Worm (Caenorhabditis elegans): Measurements from ENCODE around the gene srh-48.

The srh-48 gene

ce11 chrII:9352669-9353068, 27.2 kb upstream of the srh-48 start, which contains the start of the genes sdhb-1 and cup-15:
Gene sdhb-1 (minus strand): TSS chrII:9352731.
Gene cup-15 (plus strand): TSS chrII:9353000.
- TF ChIP-seq flt-1 (GFP tag; IDR thresholded peaks at IDR 0.05) (no peak), klf-2 (GFP tag; conservative IDR thresholded peaks at IDR 0.05) (no peak), T22C8.4 (GFP tag; IDR thresholded peaks at IDR 0.05) (no peak), tab-1 (GFP tag; IDR thresholded peaks at IDR 0.05) (no peak), med-1 (GFP tag; optimal IDR thresholded peaks at IDR 0.05; ENCODE audit: insufficient read depth) (no peak), ref-1 (GFP tag; conservative IDR thresholded peaks at IDR 0.05) (no peak), ztf-29 (GFP tag; IDR thresholded peaks at IDR 0.05) (no peak), cog-1 (tag; optimal IDR thresholded peaks at IDR 0.05) (no peak), ztf-23 (GFP tag; IDR thresholded peaks at IDR 0.05) (no peak)

- TF ChIP-seq med-1 (GFP tag; optimal IDR thresholded peaks at IDR 0.05; ENCODE audit: insufficient read depth) (no peak), cog-1 (tag; optimal IDR thresholded peaks at IDR 0.05) (peak; percentile 27)
These were observed 23.2 kb upstream of the srh-48 start for ce11 chrII:9356723-9357122.

- TF ChIP-seq med-1 (GFP tag; optimal IDR thresholded peaks at IDR 0.05; ENCODE audit: insufficient read depth) (no peak), ztf-29 (GFP tag; IDR thresholded peaks at IDR 0.05) (no peak), klf-2 (GFP tag; conservative IDR thresholded peaks at IDR 0.05) (no peak), T22C8.4 (GFP tag; IDR thresholded peaks at IDR 0.05) (no peak), tab-1 (GFP tag; IDR thresholded peaks at IDR 0.05) (no peak), ref-1 (GFP tag; conservative IDR thresholded peaks at IDR 0.05) (no peak), flt-1 (GFP tag; IDR thresholded peaks at IDR 0.05) (no peak), ztf-23 (GFP tag; IDR thresholded peaks at IDR 0.05) (no peak), cog-1 (tag; optimal IDR thresholded peaks at IDR 0.05) (no peak)
These were observed 21.7 kb upstream of the srh-48 start, which contains the start of gene mel-11 for ce11 chrII:9358230-9358629. Gene mel-11 (plus strand): TSS chrII:9358530.

- TF ChIP-seq tab-1 (GFP tag; IDR thresholded peaks at IDR 0.05) (no peak), flt-1 (GFP tag; IDR thresholded peaks at IDR 0.05) (no peak), ztf-23 (GFP tag; IDR thresholded peaks at IDR 0.05) (no peak), ref-1 (GFP tag; conservative IDR thresholded peaks at IDR 0.05) (no peak), klf-2 (GFP tag; conservative IDR thresholded peaks at IDR 0.05) (no peak), ztf-29 (GFP tag; IDR thresholded peaks at IDR 0.05) (no peak), med-1 (GFP tag; optimal IDR thresholded peaks at IDR 0.05; ENCODE audit: insufficient read depth) (no peak), cog-1 (tag; optimal IDR thresholded peaks at IDR 0.05) (no peak), T22C8.4 (GFP tag; IDR thresholded peaks at IDR 0.05) (no peak)
These were observed 17.6 kb upstream of the srh-48 start for ce11 chrII:9362249-9362648.

ce11 chrII:9369394-9369793, 10.5 kb upstream of the srh-48 start:
- TF ChIP-seq T22C8.4 (GFP tag; IDR thresholded peaks at IDR 0.05), result 0 out of 2 replicates have a peak, but pooled peaks have one; percentile 6
- no peak for TF ChIP-seq ref-1 (GFP tag; conservative IDR thresholded peaks at IDR 0.05)

ce11 chrII:9372393-9372792, 7.5 kb upstream of the srh-48 start, which contains the start of gene C06C3.3:
Gene C06C3.3 (minus strand): TSS chrII:9372493.
- TF ChIP-seq ztf-23 (GFP tag; IDR thresholded peaks at IDR 0.05) (no peak), ztf-29 (GFP tag; IDR thresholded peaks at IDR 0.05) (no peak), tab-1 (GFP tag; IDR thresholded peaks at IDR 0.05) (no peak), T22C8.4 (GFP tag; IDR thresholded peaks at IDR 0.05) (no peak), klf-2 (GFP tag; conservative IDR thresholded peaks at IDR 0.05) (no peak), cog-1 (tag; optimal IDR thresholded peaks at IDR 0.05) (no peak), med-1 (GFP tag; optimal IDR thresholded peaks at IDR 0.05; ENCODE audit: insufficient read depth) (no peak)

ce11 chrII:9372991-9373390, 6.9 kb upstream of the srh-48 start, which contains the start of gene C06C3.4:
Gene C06C3.4 (plus strand): TSS chrII:9373291.
- TF ChIP-seq ref-1 (GFP tag; conservative IDR thresholded peaks at IDR 0.05) (no peak), cog-1 (tag; optimal IDR thresholded peaks at IDR 0.05) (no peak), flt-1 (GFP tag; IDR thresholded peaks at IDR 0.05) (no peak), T22C8.4 (GFP tag; IDR thresholded peaks at IDR 0.05) (no peak), ztf-29 (GFP tag; IDR thresholded peaks at IDR 0.05) (no peak), ztf-23 (GFP tag; IDR thresholded peaks at IDR 0.05) (no peak), med-1 (GFP tag; optimal IDR thresholded peaks at IDR 0.05; ENCODE audit: insufficient read depth) (no peak), klf-2 (GFP tag; conservative IDR thresholded peaks at IDR 0.05) (no peak), tab-1 (GFP tag; IDR thresholded peaks at IDR 0.05) (no peak)

ce11 chrII:9374807-9375206, 5.1 kb upstream of the srh-48 start, which contains the start of gene C06C3.12:
Gene C06C3.12 (plus strand): TSS chrII:9375107.
- TF ChIP-seq ref-1 (GFP tag; conservative IDR thresholded peaks at IDR 0.05) (no peak), med-1 (GFP tag; optimal IDR thresholded peaks at IDR 0.05; ENCODE audit: insufficient read depth) (no peak), tab-1 (GFP tag; IDR thresholded peaks at IDR 0.05) (no peak), ztf-29 (GFP tag; IDR thresholded peaks at IDR 0.05) (no peak), klf-2 (GFP tag; conservative IDR thresholded peaks at IDR 0.05) (no peak), flt-1 (GFP tag; IDR thresholded peaks at IDR 0.05) (no peak), ztf-23 (GFP tag; IDR thresholded peaks at IDR 0.05) (no peak), cog-1 (tag; optimal IDR thresholded peaks at IDR 0.05) (no peak), T22C8.4 (GFP tag; IDR thresholded peaks at IDR 0.05) (no peak)

- no peak for TF ChIP-seq cog-1 (tag; optimal IDR thresholded peaks at IDR 0.05)
- no peak for TF ChIP-seq flt-1 (GFP tag; IDR thresholded peaks at IDR 0.05)
- TF ChIP-seq tab-1 (GFP tag; IDR thresholded peaks at IDR 0.05), result no peak
- no peak for TF ChIP-seq klf-2 (GFP tag; conservative IDR thresholded peaks at IDR 0.05)
- TF ChIP-seq ref-1 (GFP tag; conservative IDR thresholded peaks at IDR 0.05), result no peak
- TF ChIP-seq T22C8.4 (GFP tag; IDR thresholded peaks at IDR 0.05), result no peak
- no peak for TF ChIP-seq med-1 (GFP tag; optimal IDR thresholded peaks at IDR 0.05; ENCODE audit: insufficient read depth)
These were observed 2.7 kb upstream of the srh-48 start, which contains the start of gene C06C3.10 for ce11 chrII:9377158-9377557. Gene C06C3.10 (minus strand): TSS chrII:9377258.

- TF ChIP-seq cog-1 (tag; optimal IDR thresholded peaks at IDR 0.05) (no peak), T22C8.4 (GFP tag; IDR thresholded peaks at IDR 0.05) (no peak), ztf-29 (GFP tag; IDR thresholded peaks at IDR 0.05) (no peak), med-1 (GFP tag; optimal IDR thresholded peaks at IDR 0.05; ENCODE audit: insufficient read depth) (no peak), klf-2 (GFP tag; conservative IDR thresholded peaks at IDR 0.05) (no peak), tab-1 (GFP tag; IDR thresholded peaks at IDR 0.05) (no peak), ref-1 (GFP tag; conservative IDR thresholded peaks at IDR 0.05) (no peak), flt-1 (GFP tag; IDR thresholded peaks at IDR 0.05) (no peak), ztf-23 (GFP tag; IDR thresholded peaks at IDR 0.05) (no peak)
These were observed 1.7 kb upstream of the srh-48 start for ce11 chrII:9378174-9378573.

Measured in whole organism, midembryonic.